Fruit fly (Drosophila melanogaster) whole organism, wandering third instar larva: ENCODE data around the gene CG42654.

ENCODE experiments used
- Hr78 ChIP-seq: fragments of >200 bp; optimal IDR thresholded peaks from 2 replicates; lab custom pipeline; 2017; ENCODE audit warnings: missing biosample characterization, missing genetic modification characterization
- N ChIP-seq: fragments of >200 bp; optimal IDR thresholded peaks from 2 replicates; lab custom pipeline; 2018; ENCODE audit warnings: missing biosample characterization, missing external identifiers, missing genetic modification characterization
- Vsx2 ChIP-seq: fragments of 200-300, 225-300 bp; sonication (Bioruptor generic); optimal IDR thresholded peaks from 2 replicates; lab custom pipeline; 2018; ENCODE audit warnings: missing biosample characterization, missing genetic modification characterization; ENCODE audit not compliant: partially characterized antibody
- br ChIP-seq: fragments of 200-800 bp; sonication (Bioruptor generic); optimal IDR thresholded peaks from 2 replicates; lab custom pipeline; 2016; ENCODE audit warnings: missing biosample characterization, missing genetic modification characterization
- foxo ChIP-seq, 2 experiments: fragments of 200-800 bp; sonication (Bioruptor generic); optimal IDR thresholded peaks; 2 replicates in 1 of 2; 3 replicates in 1 of 2; lab custom pipeline; 2016 to 2017; ENCODE audit warnings: missing biosample characterization in 2 of 2, missing genetic modification characterization in 2 of 2

dm6 chr3L:19928435-19929011 lies 25.8 kb downstream of the CG42654 start, which contains the start of the genes CG8004 and RhoGDI:
- TF ChIP-seq N (GFP tag; lab: Kevin White, UChicago), result no peak
- TF ChIP-seq Vsx2, result no peak
- no peak for TF ChIP-seq Hr78 (GFP tag; lab: Kevin White, UChicago)
- TF ChIP-seq foxo (GFP tag; optimal IDR thresholded peaks at IDR 0.05; lab: Kevin White, UChicago), result peak in 1 of 2 experiments; percentile 75
- TF ChIP-seq br (GFP tag; lab: Kevin White, UChicago), result peak; percentile 12
